Worm (Caenorhabditis elegans) whole organism, late embryonic: ENCODE measurements around the gene C01G5.9.

ENCODE experiments used
- ama-1 ChIP-seq: fragments of 150-350 bp; optimal IDR thresholded peaks from 2 replicates; lab custom pipeline; 2014
- ceh-14 ChIP-seq: sonication (generic microtip); optimal IDR thresholded peaks from 2 replicates; lab custom pipeline; 2016; ENCODE audit warnings: missing genotype, missing genetic modification characterization, missing compliant biosample characterization
- ceh-18 ChIP-seq: sonication (generic microtip); optimal IDR thresholded peaks from 2 replicates; lab custom pipeline; 2016; ENCODE audit warnings: missing genetic modification characterization, missing compliant biosample characterization
- ceh-45 ChIP-seq: fragments of 200-800 bp; sonication (Bioruptor generic); IDR thresholded peaks from 2 replicates; pipeline ENCODE4 v1.3.6; 2022; ENCODE audit warnings: missing genetic modification reagents, missing genetic modification characterization, missing compliant biosample characterization
- elt-4 ChIP-seq: sonication (generic microtip); optimal IDR thresholded peaks from 2 replicates; lab custom pipeline; 2016; ENCODE audit warnings: missing genetic modification characterization, missing compliant biosample characterization
- hlh-15 ChIP-seq: sonication (generic microtip); optimal IDR thresholded peaks from 2 replicates; lab custom pipeline; 2016; ENCODE audit warnings: missing genetic modification characterization, missing compliant biosample characterization
- odd-2 ChIP-seq: sonication (generic microtip); optimal IDR thresholded peaks from 2 replicates; lab custom pipeline; 2017; ENCODE audit warnings: antibody characterized with exemption, mild to moderate bottlenecking, missing genetic modification characterization, missing compliant biosample characterization
- pha-2 ChIP-seq: sonication (generic microtip); optimal IDR thresholded peaks from 2 replicates; lab custom pipeline; 2017; ENCODE audit warnings: mild to moderate bottlenecking, missing genetic modification characterization, missing compliant biosample characterization

DNA sequence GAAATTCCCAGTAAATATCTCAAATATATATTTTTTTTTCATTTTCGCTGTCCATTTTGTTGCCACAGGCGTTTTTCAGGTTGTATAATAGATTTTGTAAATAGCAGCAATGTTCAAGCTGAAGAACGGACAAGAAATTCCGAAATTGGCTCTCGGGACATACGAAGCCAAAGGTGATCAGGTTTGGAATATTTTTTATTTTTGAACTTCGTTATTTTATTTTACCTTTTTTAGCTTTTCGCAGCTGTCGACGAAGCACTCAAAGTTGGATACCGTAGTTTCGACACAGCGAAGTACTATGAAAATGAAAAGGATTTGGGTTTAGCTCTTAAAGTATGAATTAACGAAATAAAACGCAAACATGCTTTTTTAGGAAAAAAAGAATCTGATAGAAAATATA, 4.8 kb downstream of the C01G5.9 start, which contains the start of gene C01G5.5:
- TF ChIP-seq ceh-14 (tag; lab: Kevin White, UChicago) (no peak), ceh-45 (GFP tag; lab: Robert Waterston, UW) (no peak), odd-2 (tag; lab: Kevin White, UChicago) (no peak), pha-2 (tag; lab: Kevin White, UChicago) (no peak), ama-1 (lab: Kevin White, UChicago) (no peak), ceh-18 (tag; lab: Kevin White, UChicago) (no peak), elt-4 (tag; lab: Kevin White, UChicago) (no peak), hlh-15 (tag; lab: Kevin White, UChicago) (no peak)
